Fruit fly (Drosophila melanogaster): ENCODE results near the gene CG1271.

CG1271 gene

DNA sequence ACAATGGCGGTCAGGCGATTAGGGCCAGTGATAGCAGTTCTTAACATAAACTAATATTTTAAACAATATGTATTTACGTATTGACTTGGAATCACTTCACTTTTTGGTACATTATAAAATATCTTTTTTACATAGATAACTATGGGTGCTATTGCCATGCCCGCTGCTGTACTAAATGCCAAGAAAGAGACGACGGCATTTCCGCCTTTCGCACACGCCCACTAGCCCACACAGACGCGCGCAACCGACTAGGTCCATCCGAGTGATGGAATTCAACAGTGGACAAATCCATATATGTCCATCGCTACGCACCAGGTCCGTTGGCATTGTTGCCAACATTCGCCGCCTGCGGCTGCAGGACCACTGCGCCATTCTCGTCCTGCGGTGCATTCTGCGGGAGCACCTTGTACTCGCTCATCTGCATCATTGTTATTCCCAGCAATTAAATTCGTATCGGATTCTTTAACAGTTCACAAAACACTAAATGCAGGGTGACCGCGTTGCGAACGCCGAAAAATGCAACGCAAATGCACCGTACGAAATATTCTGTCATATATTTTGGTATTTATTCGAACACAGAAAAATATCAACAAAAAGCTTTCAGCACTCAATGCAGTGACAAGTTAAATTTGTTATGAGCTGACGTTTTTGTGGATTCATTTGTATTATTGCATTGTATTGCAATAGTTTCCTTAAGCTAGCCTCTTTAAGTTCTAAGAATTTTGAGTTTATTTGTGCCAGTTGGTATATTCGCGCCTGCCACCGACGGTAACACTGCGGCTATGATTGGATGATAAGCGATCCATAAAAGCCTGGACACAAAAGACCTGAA lies 5.8 kb upstream of the CG1271 start, which contains the start of the genes scramb2 and Sk2 (continued):
- TF ChIP-seq CG18764 (GFP tag; optimal IDR thresholded peaks at IDR 0.05), result peak; percentile 83
- peak; percentile 77 for TF ChIP-seq ash1 (GFP tag; optimal IDR thresholded peaks at IDR 0.05)
- TF ChIP-seq CG6175 (GFP tag; IDR thresholded peaks at IDR 0.05), result peak; percentile 91
- TF ChIP-seq so (GFP tag; IDR thresholded peaks at IDR 0.05), result peak; percentile 95; the same call in 2 of the 3 replicates
- peak; percentile 94 to 96 for TF ChIP-seq bsh (GFP tag; optimal IDR thresholded peaks at IDR 0.05)
- TF ChIP-seq tup (GFP tag; optimal IDR thresholded peaks at IDR 0.05), result peak; percentile 81
- peak; percentile 85 for TF ChIP-seq Jarid2 (GFP tag; optimal IDR thresholded peaks at IDR 0.05)
- TF ChIP-seq vnd (GFP tag; IDR thresholded peaks at IDR 0.05; ENCODE audit: partially characterized antibody), result no peak
- TF ChIP-seq Oaz (GFP tag; IDR thresholded peaks at IDR 0.05), result peak; percentile 91
- peak; percentile 88 for TF ChIP-seq CG5180 (GFP tag; optimal IDR thresholded peaks at IDR 0.05)
- TF ChIP-seq Sry-δ (GFP tag; optimal IDR thresholded peaks at IDR 0.05), result peak; percentile 43
- peak; percentile 70 for TF ChIP-seq vfl (GFP tag; optimal IDR thresholded peaks at IDR 0.05)
- peak; percentile 87 for TF ChIP-seq kay (GFP tag; optimal IDR thresholded peaks at IDR 0.05)
- peak; percentile 70; the same call in 2 of the 3 replicates for TF ChIP-seq z (GFP tag; IDR thresholded peaks at IDR 0.05)
- TF ChIP-seq ERR (GFP tag; optimal IDR thresholded peaks at IDR 0.05), result peak; percentile 83
- TF ChIP-seq bigmax (GFP tag; optimal IDR thresholded peaks at IDR 0.05), result peak; percentile 41
- TF ChIP-seq CG34224 (GFP tag; IDR thresholded peaks at IDR 0.05; ENCODE audit: partially characterized antibody), result no peak
- no peak for TF ChIP-seq lov (optimal IDR thresholded peaks at IDR 0.05)
- TF ChIP-seq lov (GFP tag; IDR thresholded peaks at IDR 0.05), result peak; percentile 90
- peak; percentile 83 for TF ChIP-seq croc (GFP tag; conservative IDR thresholded peaks at IDR 0.05)
- peak; percentile 92 for TF ChIP-seq Ptx1 (GFP tag; IDR thresholded peaks at IDR 0.05)
- TF ChIP-seq trh (GFP tag; optimal IDR thresholded peaks at IDR 0.05), result peak; percentile 64
- peak; percentile 96 for TF ChIP-seq odd (GFP tag; optimal IDR thresholded peaks at IDR 0.05)
- no peak for TF ChIP-seq cg (GFP tag; optimal IDR thresholded peaks at IDR 0.05)
- peak; percentile 84 for TF ChIP-seq CG16779 (GFP tag; IDR thresholded peaks at IDR 0.05)
- TF ChIP-seq CG7839 (tag; optimal IDR thresholded peaks at IDR 0.05), result peak; percentile 96
- TF ChIP-seq shn (GFP tag; optimal IDR thresholded peaks at IDR 0.05), result peak; percentile 43
- TF ChIP-seq jumu (GFP tag; optimal IDR thresholded peaks at IDR 0.05), result peak; percentile 79
- TF ChIP-seq usp (GFP tag; optimal IDR thresholded peaks at IDR 0.05), result no peak
- peak; percentile 82 for TF ChIP-seq CG10321 (GFP tag; IDR thresholded peaks at IDR 0.05)
- TF ChIP-seq CG15011 (GFP tag; optimal IDR thresholded peaks at IDR 0.05), result peak; percentile 92
- peak; percentile 78 for TF ChIP-seq Gsc (GFP tag; IDR thresholded peaks at IDR 0.05)
- peak; percentile 75 for TF ChIP-seq CG4360 (GFP tag; IDR thresholded peaks at IDR 0.05)
- TF ChIP-seq CG14050 (GFP tag; IDR thresholded peaks at IDR 0.05), result peak; percentile 91
- peak; percentile 83 for TF ChIP-seq CG14710 (tag; optimal IDR thresholded peaks at IDR 0.05)
- TF ChIP-seq CG9727 (GFP tag; optimal IDR thresholded peaks at IDR 0.05), result peak; percentile 94
- no peak for TF ChIP-seq CG8478 (optimal IDR thresholded peaks at IDR 0.05)
- TF ChIP-seq CG11695 (GFP tag; IDR thresholded peaks at IDR 0.05), result peak; percentile 97
- TF ChIP-seq CG1792 (GFP tag; optimal IDR thresholded peaks at IDR 0.05), result peak; percentile 81
- peak; percentile 72 for TF ChIP-seq kni (GFP tag; optimal IDR thresholded peaks at IDR 0.05)
- peak; percentile 94 for TF ChIP-seq CG8924 (tag; optimal IDR thresholded peaks at IDR 0.05)
- peak; percentile 87 for TF ChIP-seq sug (tag; optimal IDR thresholded peaks at IDR 0.05)
- peak; percentile 85 for TF ChIP-seq TFAM (GFP tag; optimal IDR thresholded peaks at IDR 0.05)
- peak; percentile 32 for TF ChIP-seq NK7.1 (GFP tag; optimal IDR thresholded peaks at IDR 0.05)
- TF ChIP-seq stc (GFP tag; IDR thresholded peaks at IDR 0.05), result peak; percentile 94
- no peak for TF ChIP-seq Lpt (GFP tag; optimal IDR thresholded peaks at IDR 0.05)
- peak; percentile 95 for TF ChIP-seq Xbp1 (GFP tag; optimal IDR thresholded peaks at IDR 0.05)
- peak; percentile 93 for TF ChIP-seq phol (tag; optimal IDR thresholded peaks at IDR 0.05)
- peak; percentile 85 for TF ChIP-seq CG17612 (GFP tag; IDR thresholded peaks at IDR 0.05)
- peak; percentile 89 for TF ChIP-seq CG10147 (GFP tag; optimal IDR thresholded peaks at IDR 0.05)
